Fruit fly (Drosophila melanogaster): ENCODE data around the gene Dbp21E2.

The Dbp21E2 gene

DNA sequence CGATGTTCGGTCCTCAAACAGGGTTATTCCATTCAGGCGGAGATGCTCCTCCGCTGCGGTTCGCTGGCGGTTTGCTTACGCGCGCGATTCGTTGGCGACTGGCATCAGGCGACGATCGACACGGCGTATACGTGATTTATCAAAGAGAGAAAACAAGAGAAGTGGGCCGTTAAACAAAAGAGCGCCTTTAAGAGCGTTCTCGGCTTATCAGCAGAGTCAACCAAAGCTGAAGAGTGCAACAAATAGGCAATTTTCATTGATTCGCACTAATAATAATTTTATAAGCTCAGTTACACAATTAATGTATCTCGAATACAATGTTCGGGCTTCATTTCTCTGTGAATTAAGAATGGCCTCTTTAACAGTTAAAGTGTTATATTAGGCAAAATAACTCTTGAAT, 20.7 kb upstream of the Dbp21E2 start, which contains the start of gene Pkg21D:
Gene Pkg21D, minus strand, starts transcription at position 101 of the 400 bp plus-strand sequence.
- no peak for TF ChIP-seq Lpt (GFP tag; optimal IDR thresholded peaks at IDR 0.05)
- no peak for TF ChIP-seq CG8319 (GFP tag; optimal IDR thresholded peaks at IDR 0.05)
- TF ChIP-seq CG10669 (GFP tag; optimal IDR thresholded peaks at IDR 0.05) = no peak
- no peak for TF ChIP-seq Hr39 (GFP tag; optimal IDR thresholded peaks at IDR 0.05)
- no peak for TF ChIP-seq CG9139 (GFP tag; optimal IDR thresholded peaks at IDR 0.05)
- no peak for TF ChIP-seq CG8119 (GFP tag; IDR thresholded peaks at IDR 0.05)
- no peak for TF ChIP-seq eg (GFP tag; IDR thresholded peaks at IDR 0.05)
- TF ChIP-seq CG6854 (GFP tag; optimal IDR thresholded peaks at IDR 0.05) = no peak
- no peak for TF ChIP-seq CG32006 (GFP tag; optimal IDR thresholded peaks at IDR 0.05)
- TF ChIP-seq Hr38 (GFP tag; optimal IDR thresholded peaks at IDR 0.05) = no peak
- TF ChIP-seq Hr4 (GFP tag; optimal IDR thresholded peaks at IDR 0.05) = no peak
- TF ChIP-seq CG8632 (GFP tag; optimal IDR thresholded peaks at IDR 0.05) = no peak
- TF ChIP-seq CG6276 (GFP tag; optimal IDR thresholded peaks at IDR 0.05) = no peak
- no peak for TF ChIP-seq Eip78C (GFP tag)
- no peak for TF ChIP-seq svp (GFP tag)
- TF ChIP-seq achi (GFP tag; optimal IDR thresholded peaks at IDR 0.05) = no peak
- no peak for TF ChIP-seq CG6163 (GFP tag; IDR thresholded peaks at IDR 0.05)
- TF ChIP-seq ss (GFP tag; optimal IDR thresholded peaks at IDR 0.05) = no peak

dm6 chr2L:810277-810676, 1.1 kb upstream of the Dbp21E2 start, which contains the start of gene Nnf1b:
Gene Nnf1b, plus strand, starts transcription at chr2L:810577.
- TF ChIP-seq Gug (GFP tag; IDR thresholded peaks at IDR 0.05) (no peak), CG6808 (GFP tag; optimal IDR thresholded peaks at IDR 0.05) (no peak), Eip78C (GFP tag) (no peak)

DNA sequence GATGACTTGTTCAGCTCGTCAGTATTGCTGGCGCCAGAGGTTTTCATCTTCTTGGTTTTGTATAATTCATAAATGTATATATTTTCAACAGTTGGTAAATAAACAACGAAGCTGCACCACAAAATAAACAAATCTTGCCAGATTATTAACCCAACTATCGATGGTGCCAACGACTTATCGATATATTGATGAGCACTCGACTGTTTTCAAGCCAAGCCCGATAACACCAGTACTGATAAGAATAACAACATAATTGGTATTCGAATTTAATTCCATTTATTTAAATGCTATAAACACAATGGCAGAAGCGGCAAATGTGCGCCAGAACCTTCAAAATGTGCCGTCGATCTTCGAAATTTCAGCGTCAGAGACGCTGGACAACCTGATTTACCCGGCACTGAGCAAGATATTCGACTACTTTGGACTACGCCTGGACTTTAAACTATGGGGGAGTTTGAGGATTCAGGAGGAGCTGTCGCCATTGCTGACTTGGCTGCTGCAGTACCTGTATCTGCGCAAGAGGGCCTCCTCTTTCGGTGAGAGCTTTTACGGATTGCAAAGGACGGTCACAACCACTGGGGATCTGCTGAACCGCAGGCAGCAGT, 4.5 kb downstream of the Dbp21E2 start, which contains the start of the genes Saf6 and Pex12:
Gene Saf6, minus strand, starts transcription at position 166 of the 605 bp plus-strand sequence.
Gene Pex12, plus strand, starts transcription at position 209 of the 605 bp plus-strand sequence.
- TF ChIP-seq CG6808 (GFP tag; optimal IDR thresholded peaks at IDR 0.05) (peak; percentile 12), CG8319 (GFP tag; optimal IDR thresholded peaks at IDR 0.05) (no peak), fkh (GFP tag; optimal IDR thresholded peaks at IDR 0.05) (peak; percentile 95), vri (GFP tag; optimal IDR thresholded peaks at IDR 0.05) (no peak), CG9139 (GFP tag; optimal IDR thresholded peaks at IDR 0.05) (peak; percentile 9)

DNA sequence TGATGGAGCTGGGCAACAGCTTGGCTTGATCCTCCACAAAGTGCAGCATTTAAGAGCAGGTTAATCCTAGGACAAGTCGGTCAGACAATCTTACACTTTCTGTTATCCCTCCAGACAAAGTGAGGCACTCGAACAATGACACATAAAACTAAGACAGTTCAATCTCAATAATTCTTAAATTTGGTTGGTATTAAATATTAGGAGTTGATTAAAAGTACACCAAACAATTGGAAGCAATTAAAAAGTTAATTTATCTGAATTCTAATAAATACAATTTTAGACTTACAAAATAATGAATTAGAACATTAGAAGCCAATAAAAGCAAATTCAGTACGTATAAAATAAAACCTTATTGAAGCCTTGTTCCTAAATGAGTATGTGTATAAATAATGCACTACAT, 6.5 kb downstream of the Dbp21E2 start, which contains the start of gene CG15880:
Gene CG15880, minus strand, starts transcription at position 101 of the 400 bp plus-strand sequence.
- TF ChIP-seq Sox14 (GFP tag; optimal IDR thresholded peaks at IDR 0.05) = no peak
- no peak for TF ChIP-seq Hr4 (GFP tag; optimal IDR thresholded peaks at IDR 0.05)
- no peak for TF ChIP-seq CG3032 (tag; optimal IDR thresholded peaks at IDR 0.05)
- TF ChIP-seq CG1621 (tag; optimal IDR thresholded peaks at IDR 0.05) = no peak
- no peak for TF ChIP-seq vri (GFP tag; optimal IDR thresholded peaks at IDR 0.05)

dm6 chr2L:819315-820032, 8.1 kb downstream of the Dbp21E2 start, which contains the start of the genes PGAP2 and Clp:
Gene PGAP2, minus strand, starts transcription at chr2L:819508.
Gene Clp, plus strand, starts transcription at chr2L:819964.
- peak; percentile 69 for TF ChIP-seq Ets96B (tag; optimal IDR thresholded peaks at IDR 0.05)
- peak; percentile 46; the same call in 2 of the 3 replicates for TF ChIP-seq CG8119 (GFP tag; IDR thresholded peaks at IDR 0.05)
- TF ChIP-seq CG4318 (GFP tag; optimal IDR thresholded peaks at IDR 0.05) = no peak
- TF ChIP-seq CG6792 (GFP tag; optimal IDR thresholded peaks at IDR 0.05) = peak; percentile 50
- TF ChIP-seq Gug (GFP tag; IDR thresholded peaks at IDR 0.05) = peak; percentile 50
- TF ChIP-seq CG3032 (tag; optimal IDR thresholded peaks at IDR 0.05) = peak; percentile 74
- no peak for TF ChIP-seq vri (GFP tag; optimal IDR thresholded peaks at IDR 0.05)
- no peak for TF ChIP-seq CG32006 (GFP tag; optimal IDR thresholded peaks at IDR 0.05)
- TF ChIP-seq CG16779 (tag; optimal IDR thresholded peaks at IDR 0.05) = no peak
- TF ChIP-seq Lpt (GFP tag; optimal IDR thresholded peaks at IDR 0.05) = peak; percentile 13
- peak; percentile 71 for TF ChIP-seq CG31627 (GFP tag; optimal IDR thresholded peaks at IDR 0.05)
- no peak for TF ChIP-seq OdsH (GFP tag; optimal IDR thresholded peaks at IDR 0.05)
- TF ChIP-seq Sox15 (GFP tag; optimal IDR thresholded peaks at IDR 0.05) = peak; percentile 57
- TF ChIP-seq net (GFP tag; optimal IDR thresholded peaks at IDR 0.05) = no peak
- peak; percentile 70 for TF ChIP-seq Ets21C (GFP tag; optimal IDR thresholded peaks at IDR 0.05)
- TF ChIP-seq topi (GFP tag; optimal IDR thresholded peaks at IDR 0.05) = no peak
- peak; percentile 2 for TF ChIP-seq CG6808 (GFP tag; optimal IDR thresholded peaks at IDR 0.05)
- TF ChIP-seq fd59A (GFP tag; optimal IDR thresholded peaks at IDR 0.05) = peak; percentile 51
- TF ChIP-seq CG7368 (GFP tag; optimal IDR thresholded peaks at IDR 0.05) = peak; percentile 46
- peak; percentile 71 for TF ChIP-seq eg (GFP tag; IDR thresholded peaks at IDR 0.05)
- peak; percentile 86 for TF ChIP-seq svp (GFP tag)
- no peak; the same call in 1 of the 2 replicates for TF ChIP-seq CG11294 (GFP tag; IDR thresholded peaks at IDR 0.05)
- no peak for TF ChIP-seq CG10631 (GFP tag; optimal IDR thresholded peaks at IDR 0.05)
- no peak for TF ChIP-seq CG1621 (tag; optimal IDR thresholded peaks at IDR 0.05)
- peak; percentile 12 for TF ChIP-seq spab (GFP tag; optimal IDR thresholded peaks at IDR 0.05)
